Fruit fly (Drosophila melanogaster) whole organism, embryonic: ENCODE data around the gene RpS14a.
A peak's percentile ranks its signal among the peaks of the same experiment; 100 is the strongest.

Experiments used
- BtbVII ChIP-seq: fragments of 200-800 bp; sonication (Bioruptor generic); optimal IDR thresholded peaks from 3 replicates; lab custom pipeline; 2017; ENCODE audit warnings: missing biosample characterization, mild to moderate bottlenecking, missing genetic modification characterization
- CG10209 ChIP-seq: fragments of 200-800 bp; sonication (Bioruptor generic); optimal IDR thresholded peaks from 3 replicates; lab custom pipeline; 2017; ENCODE audit warnings: missing biosample characterization, mild to moderate bottlenecking, missing genetic modification characterization, missing genetic modification reagents
- CG10267 ChIP-seq: fragments of 200-800 bp; sonication (Bioruptor generic); optimal IDR thresholded peaks from 2 replicates; lab custom pipeline; 2018; ENCODE audit warnings: missing biosample characterization, mild to moderate bottlenecking, missing genetic modification characterization, moderate library complexity
- CG10654 ChIP-seq: fragments of 200-800 bp; sonication (Bioruptor generic); optimal IDR thresholded peaks from 2 replicates; lab custom pipeline; 2016; ENCODE audit warnings: missing biosample characterization, missing genetic modification characterization
- CG10959 ChIP-seq: fragments of 200-800 bp; sonication (Bioruptor generic); IDR thresholded peaks from 2 replicates; pipeline ENCODE4 v1.3.6; 2022; ENCODE audit warnings: missing biosample characterization, missing genetic modification characterization
- CG11093 ChIP-seq: fragments of 200-800 bp; sonication (Bioruptor generic); IDR thresholded peaks from 3 replicates; pipeline ENCODE4 v1.3.6; 2022; ENCODE audit warnings: missing biosample characterization, missing genetic modification characterization
- CG12219 ChIP-seq: fragments of 200-800 bp; sonication (Bioruptor generic); optimal IDR thresholded peaks from 3 replicates; lab custom pipeline; 2018; ENCODE audit warnings: missing biosample characterization, mild to moderate bottlenecking, missing genetic modification characterization
- CG12236 ChIP-seq: fragments of 200-800 bp; sonication (Bioruptor generic); optimal IDR thresholded peaks from 2 replicates; lab custom pipeline; 2016; ENCODE audit warnings: missing biosample characterization, missing genetic modification characterization
- CG14050 ChIP-seq: fragments of 200-800 bp; sonication (Bioruptor generic); IDR thresholded peaks from 3 replicates; pipeline ENCODE4 v1.3.6; 2022; ENCODE audit warnings: missing biosample characterization, missing genetic modification characterization
- CG15601 ChIP-seq: fragments of 200-800 bp; sonication (Bioruptor generic); optimal IDR thresholded peaks from 3 replicates; lab custom pipeline; 2019; ENCODE audit warnings: missing biosample characterization, mild to moderate bottlenecking, missing genetic modification characterization, moderate library complexity
- CG1602 ChIP-seq: fragments of 200-800 bp; sonication (Bioruptor generic); optimal IDR thresholded peaks from 3 replicates; lab custom pipeline; 2016; ENCODE audit warnings: missing biosample characterization, missing genetic modification characterization
- CG16779 ChIP-seq: fragments of 200-800 bp; sonication (Bioruptor generic); IDR thresholded peaks from 2 replicates; pipeline ENCODE4 v1.3.6; 2022; ENCODE audit warnings: missing biosample characterization, missing genetic modification characterization
- CG17568 ChIP-seq: fragments of 200-800 bp; sonication (Bioruptor generic); optimal IDR thresholded peaks from 2 replicates; lab custom pipeline; 2018; ENCODE audit warnings: missing biosample characterization, mild to moderate bottlenecking, missing genetic modification characterization, moderate library complexity
- CG18764 ChIP-seq: fragments of 200-800 bp; sonication (Bioruptor generic); optimal IDR thresholded peaks from 3 replicates; lab custom pipeline; 2016; ENCODE audit warnings: missing biosample characterization, missing genetic modification characterization
- CG2199 ChIP-seq: fragments of 200-800 bp; sonication (Bioruptor generic); IDR thresholded peaks from 3 replicates; pipeline ENCODE4 v1.3.6; 2022; ENCODE audit warnings: missing biosample characterization, missing genetic modification characterization
- CG31224 ChIP-seq: fragments of 200-800 bp; sonication (Bioruptor generic); IDR thresholded peaks from 2 replicates; pipeline ENCODE4 v1.3.6; 2022; ENCODE audit warnings: missing biosample characterization, missing genetic modification characterization
- CG32532 ChIP-seq: fragments of 200-800 bp; sonication (Bioruptor generic); IDR thresholded peaks from 2 replicates; pipeline ENCODE4 v1.3.6; 2022; ENCODE audit warnings: missing biosample characterization, missing genetic modification characterization
- CG33213 ChIP-seq: fragments of 200-800 bp; sonication (Bioruptor generic); optimal IDR thresholded peaks from 3 replicates; lab custom pipeline; 2016; ENCODE audit warnings: missing biosample characterization, missing genetic modification characterization
- CG42726 ChIP-seq: fragments of 200-800 bp; sonication (Bioruptor generic); IDR thresholded peaks from 2 replicates; pipeline ENCODE4 v1.3.6; 2022; ENCODE audit warnings: missing biosample characterization, missing genetic modification characterization; ENCODE audit not compliant: partially characterized antibody
- CG4820 ChIP-seq: fragments of 200-800 bp; sonication (Bioruptor generic); optimal IDR thresholded peaks from 3 replicates; lab custom pipeline; 2016; ENCODE audit warnings: missing biosample characterization, missing genetic modification characterization
- CG6175 ChIP-seq: fragments of 200-800 bp; sonication (Bioruptor generic); IDR thresholded peaks from 3 replicates; pipeline ENCODE4 v1.3.6; 2022; ENCODE audit warnings: missing biosample characterization, missing genetic modification characterization
- CG6272 ChIP-seq: fragments of 200-800 bp; sonication (Bioruptor generic); IDR thresholded peaks from 2 replicates; pipeline ENCODE4 v1.3.6; 2022; ENCODE audit warnings: missing biosample characterization, missing genetic modification characterization
- CG7928 ChIP-seq: fragments of 200-800 bp; sonication (Bioruptor generic); optimal IDR thresholded peaks from 2 replicates; lab custom pipeline; 2017; ENCODE audit warnings: missing biosample characterization, mild to moderate bottlenecking, missing genetic modification characterization
- CG8359 ChIP-seq: fragments of 200-800 bp; sonication (Bioruptor generic); optimal IDR thresholded peaks from 2 replicates; lab custom pipeline; 2017; ENCODE audit warnings: missing biosample characterization, mild to moderate bottlenecking, missing genetic modification characterization, borderline replicate concordance
- CG9727 ChIP-seq: fragments of 200-800 bp; sonication (Bioruptor generic); optimal IDR thresholded peaks from 3 replicates; lab custom pipeline; 2017; ENCODE audit warnings: missing biosample characterization, mild to moderate bottlenecking, missing genetic modification characterization
- CG9797 ChIP-seq: fragments of 200-800 bp; sonication (Bioruptor generic); optimal IDR thresholded peaks from 3 replicates; lab custom pipeline; 2018; ENCODE audit warnings: missing biosample characterization, mild to moderate bottlenecking, missing genetic modification characterization
- D19A ChIP-seq: fragments of 200-800 bp; optimal IDR thresholded peaks from 3 replicates; lab custom pipeline; 2019; ENCODE audit warnings: missing biosample characterization, mild to moderate bottlenecking, missing genetic modification characterization, moderate library complexity
- Dbx ChIP-seq: fragments of 200-800 bp; sonication (Bioruptor generic); IDR thresholded peaks from 3 replicates; pipeline ENCODE4 v1.3.6; 2022; ENCODE audit warnings: missing biosample characterization, missing genetic modification characterization
- Dek ChIP-seq: fragments of 200-800 bp; sonication (Bioruptor generic); optimal IDR thresholded peaks from 3 replicates; lab custom pipeline; 2019; ENCODE audit warnings: missing biosample characterization, mild to moderate bottlenecking, missing genetic modification characterization, moderate library complexity
- Doc2 ChIP-seq: fragments of 200-800 bp; sonication (Bioruptor generic); IDR thresholded peaks from 2 replicates; pipeline ENCODE4 v1.3.6; 2022; ENCODE audit warnings: missing biosample characterization, missing genetic modification characterization
- Drgx ChIP-seq: fragments of 200-800 bp; sonication (Bioruptor generic); IDR thresholded peaks from 2 replicates; pipeline ENCODE4 v1.3.6; 2022; ENCODE audit warnings: missing biosample characterization, missing genetic modification characterization
- Fer2 ChIP-seq: fragments of 200-800 bp; sonication (Bioruptor generic); optimal IDR thresholded peaks from 2 replicates; lab custom pipeline; 2018; ENCODE audit warnings: missing biosample characterization, mild to moderate bottlenecking, missing genetic modification characterization, moderate library complexity
- HLH3B ChIP-seq: fragments of 200-800 bp; sonication (Bioruptor generic); IDR thresholded peaks from 2 replicates; pipeline ENCODE4 v1.3.6; 2022; ENCODE audit warnings: missing biosample characterization, missing genetic modification characterization
- Hr39 ChIP-seq: fragments of >200 bp; optimal IDR thresholded peaks from 2 replicates; lab custom pipeline; 2017
- Hsf ChIP-seq: fragments of 200-800 bp; sonication (Bioruptor generic); optimal IDR thresholded peaks from 3 replicates; lab custom pipeline; 2016; ENCODE audit warnings: missing biosample characterization, missing genetic modification characterization
- Lhr ChIP-seq: fragments of 200-800 bp; sonication (Bioruptor generic); optimal IDR thresholded peaks from 3 replicates; lab custom pipeline; 2017; ENCODE audit warnings: mild to moderate bottlenecking, missing biosample characterization, missing genetic modification reagents, missing genetic modification characterization
- MESR4 ChIP-seq: fragments of 200-800 bp; sonication (Bioruptor generic); optimal IDR thresholded peaks from 2 replicates; lab custom pipeline; 2018; ENCODE audit warnings: missing biosample characterization, mild to moderate bottlenecking, missing genetic modification characterization, moderate library complexity
- Mrtf ChIP-seq: fragments of 200-800 bp; sonication (Bioruptor generic); IDR thresholded peaks from 3 replicates; pipeline ENCODE4 v1.3.6; 2022; ENCODE audit warnings: missing biosample characterization, missing genetic modification characterization
- NK7.1 ChIP-seq: fragments of 200-800 bp; sonication (Bioruptor generic); optimal IDR thresholded peaks from 3 replicates; lab custom pipeline; 2016; ENCODE audit warnings: missing biosample characterization, missing genetic modification characterization
- Nf-YB ChIP-seq: fragments of 200-800 bp; sonication (Bioruptor generic); optimal IDR thresholded peaks from 3 replicates; lab custom pipeline; 2019; ENCODE audit warnings: missing biosample characterization, mild to moderate bottlenecking, missing genetic modification characterization, moderate library complexity
- YL-1 ChIP-seq: fragments of 200-800 bp; sonication (Bioruptor generic); optimal IDR thresholded peaks from 3 replicates; lab custom pipeline; 2017; ENCODE audit warnings: missing biosample characterization, mild to moderate bottlenecking, missing genetic modification characterization
- ap ChIP-seq: fragments of 200-800 bp; sonication (Bioruptor generic); IDR thresholded peaks from 2 replicates; pipeline ENCODE4 v1.3.6; 2022; ENCODE audit warnings: missing biosample characterization, missing genetic modification characterization
- cg ChIP-seq: fragments of 200-800 bp; sonication (Bioruptor generic); optimal IDR thresholded peaks from 3 replicates; lab custom pipeline; 2019; ENCODE audit warnings: missing biosample characterization, mild to moderate bottlenecking, missing genetic modification characterization, moderate library complexity
- ci ChIP-seq: fragments of 200-800 bp; sonication (Bioruptor generic); IDR thresholded peaks from 3 replicates; pipeline ENCODE4 v1.3.6; 2022; ENCODE audit warnings: missing biosample characterization, missing genetic modification characterization
- dati ChIP-seq: fragments of 200-800 bp; sonication (Bioruptor generic); IDR thresholded peaks from 2 replicates; pipeline ENCODE4 v1.3.6; 2022; ENCODE audit warnings: missing biosample characterization, missing genetic modification characterization
- en ChIP-seq: fragments of 200-800 bp; sonication (Bioruptor generic); optimal IDR thresholded peaks from 2 replicates; lab custom pipeline; 2016; ENCODE audit warnings: missing biosample characterization, missing genetic modification characterization
- eve ChIP-seq, 2 experiments: fragments of >200 bp; optimal IDR thresholded peaks; 2 replicates each; lab custom pipeline; 2017; ENCODE audit warnings: missing biosample characterization in 2 of 2, missing genetic modification characterization in 2 of 2
- gce ChIP-seq: fragments of 200-800 bp; sonication (Bioruptor generic); IDR thresholded peaks from 3 replicates; pipeline ENCODE4 v1.3.6; 2022; ENCODE audit warnings: missing biosample characterization, missing genetic modification characterization
- gem ChIP-seq: fragments of 200-800 bp; sonication (Bioruptor generic); optimal IDR thresholded peaks from 2 replicates; lab custom pipeline; 2019; ENCODE audit warnings: missing biosample characterization, mild to moderate bottlenecking, missing genetic modification characterization, moderate library complexity
- hbn ChIP-seq: fragments of 200-800 bp; sonication (Bioruptor generic); IDR thresholded peaks from 2 replicates; pipeline ENCODE4 v1.3.6; 2022; ENCODE audit warnings: missing biosample characterization, missing genetic modification characterization; ENCODE audit not compliant: partially characterized antibody
- oc ChIP-seq: fragments of 200-800 bp; sonication (Bioruptor generic); optimal IDR thresholded peaks from 2 replicates; lab custom pipeline; 2018; ENCODE audit warnings: missing biosample characterization, mild to moderate bottlenecking, missing genetic modification characterization, moderate library complexity
- psq ChIP-seq: fragments of 200-800 bp; sonication (Bioruptor generic); optimal IDR thresholded peaks from 2 replicates; lab custom pipeline; 2017; ENCODE audit warnings: missing biosample characterization, missing genetic modification characterization

The RpS14a gene

DNA sequence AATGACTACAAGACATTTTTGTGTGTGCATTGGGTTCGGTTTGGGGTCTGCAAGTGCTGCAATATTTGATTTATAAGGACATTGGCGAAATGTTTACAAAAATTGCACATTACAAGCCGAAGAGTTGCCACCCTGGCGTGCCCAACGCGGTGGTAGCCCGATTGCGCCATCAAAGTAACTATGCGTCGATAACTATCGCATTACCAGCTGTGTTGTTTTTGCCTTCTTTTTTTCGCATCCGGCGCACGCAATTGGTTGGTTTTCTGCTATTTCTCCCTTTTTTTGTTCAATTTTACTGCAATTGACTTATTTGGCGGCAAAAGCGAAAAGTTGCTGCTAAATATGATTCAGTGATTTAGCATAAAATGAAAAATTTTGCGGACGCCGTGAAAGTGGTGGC is 1.1 kb downstream of the RpS14a start, which contains the start of gene RpS14b (continued):
- no peak for TF ChIP-seq en
- TF ChIP-seq gce (GFP tag; lab: Robert Waterston, UW): peak; percentile 72; the same call in 2 of the 3 replicates
- TF ChIP-seq Nf-YB (GFP tag; lab: Kevin White, UChicago): peak; percentile 58
- TF ChIP-seq CG9797: peak; percentile 48
- no peak for TF ChIP-seq oc (tag; lab: Kevin White, UChicago)
- TF ChIP-seq CG10209: peak; percentile 45
- no peak for TF ChIP-seq CG2199 (GFP tag; lab: Robert Waterston, UW)
- TF ChIP-seq CG4820: no peak
- no peak for TF ChIP-seq Doc2 (GFP tag; lab: Robert Waterston, UW)
- no peak; the same call in 1 of the 2 replicates for TF ChIP-seq ap (GFP tag; lab: Robert Waterston, UW)
- TF ChIP-seq CG10959 (GFP tag; lab: Robert Waterston, UW): no peak
- TF ChIP-seq CG6175: peak; percentile 60; the same call in 1 of the 3 replicates
- TF ChIP-seq Hsf (GFP tag; lab: Kevin White, UChicago): peak; percentile 70
- peak; percentile 47 for TF ChIP-seq CG31224
- no peak for TF ChIP-seq eve (GFP tag; optimal IDR thresholded peaks at IDR 0.05; lab: Kevin White, UChicago)
- TF ChIP-seq psq (GFP tag; lab: Kevin White, UChicago): no peak
- TF ChIP-seq CG10267 (tag; lab: Kevin White, UChicago): peak; percentile 40
- TF ChIP-seq CG8359 (GFP tag; lab: Kevin White, UChicago): no peak
- no peak for TF ChIP-seq CG12236 (GFP tag; lab: Kevin White, UChicago)
- no peak for TF ChIP-seq CG11093 (GFP tag; lab: Robert Waterston, UW)
- peak; percentile 16 for TF ChIP-seq CG15601
- no peak for TF ChIP-seq Drgx
- TF ChIP-seq CG14050: peak; percentile 58
- TF ChIP-seq BtbVII (GFP tag; lab: Kevin White, UChicago): peak; percentile 61
- TF ChIP-seq CG7928 (GFP tag; lab: Kevin White, UChicago): no peak
- TF ChIP-seq CG18764 (GFP tag; lab: Kevin White, UChicago): peak; percentile 31
- no peak for TF ChIP-seq D19A (tag; lab: Kevin White, UChicago)
- TF ChIP-seq YL-1: peak; percentile 90
- peak; percentile 83 for TF ChIP-seq CG32532 (GFP tag; lab: Robert Waterston, UW)
- TF ChIP-seq CG10654 (GFP tag; lab: Kevin White, UChicago): peak; percentile 29
- no peak for TF ChIP-seq CG1602
- TF ChIP-seq NK7.1 (GFP tag; lab: Kevin White, UChicago): peak; percentile 43
- peak; percentile 49 for TF ChIP-seq MESR4 (GFP tag; lab: Kevin White, UChicago)
- peak; percentile 41; the same call in 1 of the 2 replicates for TF ChIP-seq dati (GFP tag; lab: Robert Waterston, UW)
- TF ChIP-seq Fer2 (tag; lab: Kevin White, UChicago): peak; percentile 38
- TF ChIP-seq CG6272 (GFP tag; lab: Robert Waterston, UW): peak; percentile 41; the same call in 1 of the 2 replicates
- peak; percentile 74 for TF ChIP-seq CG9727
- TF ChIP-seq gem (tag; lab: Kevin White, UChicago): peak; percentile 23
- peak; percentile 56 for TF ChIP-seq CG12219
- TF ChIP-seq hbn: peak; percentile 66
- no peak for TF ChIP-seq CG16779
- TF ChIP-seq Dek: peak; percentile 6
- peak; percentile 51 for TF ChIP-seq Lhr (GFP tag; lab: Kevin White, UChicago)
- no peak for TF ChIP-seq Hr39
- TF ChIP-seq CG17568 (GFP tag; lab: Kevin White, UChicago): peak; percentile 8
- TF ChIP-seq Mrtf (GFP tag; lab: Robert Waterston, UW): 0 out of 3 replicates have a peak, but pooled peaks have one; percentile 43
- peak; percentile 10 for TF ChIP-seq cg (GFP tag; lab: Kevin White, UChicago)
- TF ChIP-seq CG42726: peak; percentile 70; the same call in 1 of the 2 replicates
- peak; percentile 66 for TF ChIP-seq CG33213 (GFP tag; lab: Kevin White, UChicago)
- peak; percentile 56 for TF ChIP-seq HLH3B
- TF ChIP-seq Dbx (GFP tag; lab: Robert Waterston, UW): peak; percentile 68
- TF ChIP-seq ci (GFP tag; lab: Robert Waterston, UW): peak; percentile 91
